Worm (Caenorhabditis elegans) whole organism, L3 larva: ENCODE measurements around the gene gst-27.

Experiments
- R02D3.7 ChIP-seq: fragments of 150-350 bp; optimal IDR thresholded peaks from 2 replicates; lab custom pipeline; 2014; ENCODE audit warnings: missing biosample characterization, missing genetic modification characterization
- ZK546.5 ChIP-seq: sonication (generic microtip); optimal IDR thresholded peaks from 2 replicates; lab custom pipeline; 2017; ENCODE audit warnings: missing biosample characterization, missing genetic modification characterization
- aly-2 ChIP-seq: fragments of 150-350 bp; optimal IDR thresholded peaks from 2 replicates; lab custom pipeline; 2014; ENCODE audit warnings: missing biosample characterization, missing genetic modification characterization
- ama-1 ChIP-seq: fragments of 150-350 bp; optimal IDR thresholded peaks from 2 replicates; lab custom pipeline; 2018
- ceh-16 ChIP-seq: sonication (generic microtip); optimal IDR thresholded peaks from 2 replicates; lab custom pipeline; 2017; ENCODE audit warnings: missing biosample characterization, missing genetic modification characterization
- ceh-28 ChIP-seq: fragments of 150-350 bp; optimal IDR thresholded peaks from 2 replicates; lab custom pipeline; 2014; ENCODE audit warnings: missing biosample characterization, missing genetic modification reagents, missing genetic modification characterization
- ceh-82 ChIP-seq: fragments of 150-350 bp; optimal IDR thresholded peaks from 2 replicates; lab custom pipeline; 2014; ENCODE audit warnings: missing biosample characterization, missing genetic modification characterization
- ceh-9 ChIP-seq: sonication (generic microtip); optimal IDR thresholded peaks from 2 replicates; lab custom pipeline; 2018; ENCODE audit warnings: missing biosample characterization, missing genetic modification characterization
- daf-12 ChIP-seq: fragments of 150-350 bp; optimal IDR thresholded peaks from 2 replicates; lab custom pipeline; 2014; ENCODE audit warnings: missing biosample characterization, missing genetic modification reagents, missing genetic modification characterization
- egl-27 ChIP-seq: sonication (generic microtip); optimal IDR thresholded peaks from 4 replicates; lab custom pipeline; 2017; ENCODE audit warnings: missing biosample characterization, missing genetic modification reagents, missing genetic modification characterization
- egl-5 ChIP-seq: fragments of 150-350 bp; optimal IDR thresholded peaks from 2 replicates; lab custom pipeline; 2017; ENCODE audit warnings: missing biosample characterization, missing genetic modification reagents, missing genetic modification characterization, inconsistent platforms
- elt-1 ChIP-seq: fragments of 150-350 bp; optimal IDR thresholded peaks from 2 replicates; lab custom pipeline; 2014; ENCODE audit warnings: missing biosample characterization, missing genetic modification characterization
- elt-2 ChIP-seq: sonication (generic microtip); optimal IDR thresholded peaks from 2 replicates; lab custom pipeline; 2016; ENCODE audit warnings: missing genetic modification reagents, mild to moderate bottlenecking, missing genetic modification characterization, missing compliant biosample characterization
- elt-3 ChIP-seq, 3 experiments: fragments of 150-350 bp in 1 of 3; sonication (generic microtip) in 2 of 3; optimal IDR thresholded peaks; 2 replicates in 2 of 3; 4 replicates in 1 of 3; lab custom pipeline; 2014 to 2017; ENCODE audit warnings: missing biosample characterization in 3 of 3, missing genetic modification characterization in 3 of 3
- eor-1 ChIP-seq, 2 experiments: fragments of 150-350 bp; optimal IDR thresholded peaks; 2 replicates each; lab custom pipeline; 2014 to 2018; ENCODE audit warnings: missing biosample characterization in 2 of 2, missing genetic modification characterization in 2 of 2
- fkh-10 ChIP-seq: sonication (generic microtip); optimal IDR thresholded peaks from 2 replicates; lab custom pipeline; 2017; ENCODE audit warnings: missing biosample characterization, missing genetic modification reagents, missing genetic modification characterization
- fkh-2 ChIP-seq: fragments of 150-350 bp; optimal IDR thresholded peaks from 2 replicates; lab custom pipeline; 2014; ENCODE audit warnings: missing biosample characterization, missing genetic modification reagents, missing genetic modification characterization
- fos-1 ChIP-seq: fragments of 150-350 bp; optimal IDR thresholded peaks from 2 replicates; lab custom pipeline; 2014; ENCODE audit warnings: missing biosample characterization, missing genetic modification characterization
- hmg-11 ChIP-seq: sonication (generic microtip); optimal IDR thresholded peaks from 2 replicates; lab custom pipeline; 2016; ENCODE audit warnings: missing genetic modification characterization, missing compliant biosample characterization
- jun-1 ChIP-seq: fragments of 150-350 bp; optimal IDR thresholded peaks from 2 replicates; lab custom pipeline; 2014; ENCODE audit warnings: missing biosample characterization, missing genetic modification reagents, missing genetic modification characterization
- lin-15B ChIP-seq: fragments of 150-350 bp; optimal IDR thresholded peaks from 2 replicates; lab custom pipeline; 2014; ENCODE audit warnings: missing biosample characterization, missing genetic modification characterization
- lin-39 ChIP-seq: fragments of 150-350 bp; optimal IDR thresholded peaks from 2 replicates; lab custom pipeline; 2018; ENCODE audit warnings: missing biosample characterization, missing genetic modification reagents, missing genetic modification characterization
- lsy-12 ChIP-seq: sonication (generic microtip); optimal IDR thresholded peaks from 2 replicates; lab custom pipeline; 2016; ENCODE audit warnings: mild to moderate bottlenecking, missing genetic modification characterization, missing compliant biosample characterization
- mdl-1 ChIP-seq: fragments of 150-350 bp; optimal IDR thresholded peaks from 2 replicates; lab custom pipeline; 2014; ENCODE audit warnings: missing biosample characterization, missing genetic modification characterization
- mml-1 ChIP-seq: fragments of 150-350 bp; sonication (generic microtip); optimal IDR thresholded peaks from 3 replicates; lab custom pipeline; 2014; ENCODE audit warnings: missing biosample characterization, missing genetic modification characterization
- nfya-1 ChIP-seq: sonication (generic microtip); optimal IDR thresholded peaks from 2 replicates; lab custom pipeline; 2017; ENCODE audit warnings: missing genetic modification characterization, mild to moderate bottlenecking, missing compliant biosample characterization, antibody characterized with exemption, moderate library complexity; ENCODE audit not compliant: insufficient read depth
- nhr-11 ChIP-seq: fragments of 150-350 bp; optimal IDR thresholded peaks from 2 replicates; lab custom pipeline; 2014; ENCODE audit warnings: missing biosample characterization, missing genetic modification characterization
- nhr-12 ChIP-seq: fragments of 150-350 bp; optimal IDR thresholded peaks from 2 replicates; lab custom pipeline; 2014; ENCODE audit warnings: missing biosample characterization, missing genetic modification characterization
- nhr-23 ChIP-seq: fragments of 150-350 bp; optimal IDR thresholded peaks from 2 replicates; lab custom pipeline; 2014; ENCODE audit warnings: missing biosample characterization, missing genetic modification reagents, missing genetic modification characterization
- nhr-237 ChIP-seq: fragments of 150-350 bp; optimal IDR thresholded peaks from 2 replicates; lab custom pipeline; 2014; ENCODE audit warnings: missing biosample characterization, missing genetic modification characterization
- nhr-25 ChIP-seq: sonication (generic microtip); optimal IDR thresholded peaks from 2 replicates; lab custom pipeline; 2017; ENCODE audit warnings: missing biosample characterization, missing genetic modification characterization
- nhr-28 ChIP-seq: fragments of 150-350 bp; optimal IDR thresholded peaks from 2 replicates; lab custom pipeline; 2014; ENCODE audit warnings: missing biosample characterization, missing genetic modification characterization
- nhr-43 ChIP-seq: sonication (generic microtip); optimal IDR thresholded peaks from 2 replicates; lab custom pipeline; 2016; ENCODE audit warnings: mild to moderate bottlenecking, missing genetic modification characterization, missing compliant biosample characterization; ENCODE audit not compliant: poor library complexity, severe bottlenecking
- nhr-67 ChIP-seq: fragments of 150-350 bp; optimal IDR thresholded peaks from 2 replicates; lab custom pipeline; 2014; ENCODE audit warnings: missing biosample characterization, missing genetic modification characterization
- nhr-76 ChIP-seq: fragments of 150-350 bp; sonication (generic microtip); optimal IDR thresholded peaks from 5 replicates; lab custom pipeline; 2014; ENCODE audit warnings: missing biosample characterization, missing genetic modification characterization
- nhr-77 ChIP-seq: fragments of 150-350 bp; optimal IDR thresholded peaks from 2 replicates; lab custom pipeline; 2014; ENCODE audit warnings: missing biosample characterization, missing genetic modification characterization
- pha-4 ChIP-seq: fragments of 150-350 bp; optimal IDR thresholded peaks from 2 replicates; lab custom pipeline; 2014; ENCODE audit warnings: missing biosample characterization, missing genetic modification reagents, missing genetic modification characterization
- pqm-1 ChIP-seq: fragments of 150-350 bp; optimal IDR thresholded peaks from 2 replicates; lab custom pipeline; 2017; ENCODE audit warnings: missing biosample characterization, missing genetic modification characterization, inconsistent platforms
- sea-2 ChIP-seq: fragments of 150-350 bp; sonication (generic microtip); optimal IDR thresholded peaks from 4 replicates; lab custom pipeline; 2014; ENCODE audit warnings: missing biosample characterization, missing genetic modification reagents, missing genetic modification characterization
- skn-1 ChIP-seq: fragments of 150-350 bp; optimal IDR thresholded peaks from 2 replicates; lab custom pipeline; 2014; ENCODE audit warnings: missing biosample characterization, missing genetic modification characterization
- snpc-4 ChIP-seq: fragments of 150-350 bp; optimal IDR thresholded peaks from 2 replicates; lab custom pipeline; 2014; ENCODE audit warnings: missing biosample characterization, missing genetic modification characterization
- tbx-2 ChIP-seq: sonication (generic microtip); optimal IDR thresholded peaks from 2 replicates; lab custom pipeline; 2016; ENCODE audit warnings: mild to moderate bottlenecking, missing genetic modification characterization, missing compliant biosample characterization
- unc-39 ChIP-seq: sonication (generic microtip); optimal IDR thresholded peaks from 4 replicates; lab custom pipeline; 2017; ENCODE audit warnings: missing biosample characterization, missing genetic modification characterization
- unc-62 ChIP-seq: fragments of 150-350 bp; sonication (generic microtip); optimal IDR thresholded peaks from 4 replicates; lab custom pipeline; 2014; ENCODE audit warnings: missing biosample characterization, missing genetic modification reagents, missing genetic modification characterization
- zag-1 ChIP-seq: fragments of 150-350 bp; optimal IDR thresholded peaks from 2 replicates; lab custom pipeline; 2014; ENCODE audit warnings: missing biosample characterization, missing genetic modification characterization
- ztf-11 ChIP-seq: fragments of 150-350 bp; optimal IDR thresholded peaks from 2 replicates; lab custom pipeline; 2014; ENCODE audit warnings: missing biosample characterization, missing genetic modification characterization
- ztf-4 ChIP-seq: fragments of 150-350 bp; optimal IDR thresholded peaks from 2 replicates; lab custom pipeline; 2014; ENCODE audit warnings: missing biosample characterization, missing genetic modification characterization

gst-27 gene

DNA sequence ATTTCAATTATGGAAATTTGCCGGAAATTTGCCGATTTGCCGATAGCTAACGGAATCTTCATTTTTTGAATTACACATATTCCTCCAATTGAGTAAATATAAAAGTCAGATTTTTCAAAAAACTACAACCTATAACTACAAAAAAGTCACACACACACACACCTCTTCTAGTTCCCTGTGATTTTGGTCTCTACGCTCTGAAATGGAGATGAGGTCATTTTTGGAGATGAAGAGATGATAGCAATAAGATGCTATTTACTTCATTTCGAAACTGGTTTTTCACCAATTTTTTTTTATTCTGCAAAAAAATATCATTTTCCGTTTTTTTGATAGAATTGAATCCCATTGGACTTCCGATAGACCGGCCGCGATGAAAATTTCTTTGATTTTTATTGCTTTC is 41.3 kb downstream of the gst-27 start, which contains the start of gene Y53F4B.23:
Y53F4B.23 (plus strand) TSS at position 312 of the 400 bp plus-strand sequence.
- no peak for TF ChIP-seq nhr-67 (tag; lab: Kevin White, UChicago)

DNA sequence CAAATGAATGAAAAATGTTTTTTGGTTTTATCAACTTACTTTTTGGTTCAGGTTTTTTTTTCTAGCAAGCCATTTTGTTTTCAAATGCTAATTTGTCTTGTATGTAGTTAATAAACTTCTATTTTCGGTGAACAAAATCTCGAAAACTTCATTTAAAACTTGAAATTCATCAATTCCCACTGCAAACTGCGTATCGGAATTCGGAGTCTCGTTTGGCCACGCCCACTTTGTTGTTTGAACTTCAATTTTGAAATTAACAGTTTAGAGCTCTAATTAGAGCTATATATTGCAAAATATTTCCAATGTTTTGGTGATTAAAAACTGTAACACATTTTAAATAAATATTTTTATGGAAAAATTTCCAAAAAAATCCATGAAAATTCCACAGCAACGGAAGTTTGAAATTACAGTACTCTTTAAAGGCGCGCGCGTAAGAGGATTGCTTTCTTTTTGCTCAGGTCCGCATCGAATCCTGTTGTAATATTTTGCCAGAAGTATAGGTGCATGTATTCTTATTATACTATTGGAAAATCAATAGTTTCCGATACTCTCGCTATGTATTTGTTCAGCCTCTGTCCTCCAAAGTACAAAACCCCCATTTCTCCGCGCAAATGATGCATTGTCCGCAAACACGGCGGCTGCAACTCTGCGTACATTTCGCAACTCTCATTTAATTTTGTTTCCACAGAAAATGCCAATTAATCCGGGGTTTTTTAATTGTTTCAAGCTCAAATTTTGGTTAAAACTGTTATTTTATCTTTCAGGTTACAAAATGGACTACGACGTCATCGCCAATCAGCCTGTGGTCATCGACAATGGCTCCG is 45.8 kb downstream of the gst-27 start, which contains the start of gene arp-1:
arp-1 (plus strand) TSS at position 765 of the 824 bp plus-strand sequence.
- TF ChIP-seq ceh-28 (tag; lab: Kevin White, UChicago) (peak; percentile 60), tbx-2 (tag; lab: Kevin White, UChicago) (no peak), R02D3.7 (tag; lab: Kevin White, UChicago) (no peak), sea-2 (no peak), jun-1 (no peak), pqm-1 (no peak), unc-62 (no peak), ceh-82 (tag; lab: Kevin White, UChicago) (no peak), ceh-9 (tag; lab: Kevin White, UChicago) (no peak), eor-1 (tag; optimal IDR thresholded peaks at IDR 0.05; lab: Kevin White, UChicago) (no peak), nhr-76 (peak; percentile 13), nhr-12 (tag; lab: Kevin White, UChicago) (no peak), nhr-237 (tag; lab: Kevin White, UChicago) (no peak), elt-1 (no peak), egl-27 (tag; lab: Kevin White, UChicago) (no peak), elt-2 (tag; lab: Kevin White, UChicago) (peak; percentile 13), nhr-11 (tag; lab: Kevin White, UChicago) (no peak), fkh-2 (tag; lab: Kevin White, UChicago) (no peak), nhr-77 (tag; lab: Kevin White, UChicago) (no peak), snpc-4 (tag; lab: Kevin White, UChicago) (peak; percentile 52), mdl-1 (tag; lab: Kevin White, UChicago) (no peak), lsy-12 (tag; lab: Kevin White, UChicago) (no peak), ama-1 (lab: Kevin White, UChicago) (no peak), unc-39 (tag; lab: Kevin White, UChicago) (no peak), hmg-11 (tag; lab: Kevin White, UChicago) (peak; percentile 84), skn-1 (tag; lab: Kevin White, UChicago) (no peak), daf-12 (tag; lab: Kevin White, UChicago) (no peak), ceh-16 (tag; lab: Kevin White, UChicago) (no peak), ztf-11 (no peak), mml-1 (tag; lab: Kevin White, UChicago) (no peak), lin-15B (peak; percentile 44), nhr-23 (tag; lab: Kevin White, UChicago) (peak; percentile 12), zag-1 (no peak), elt-3 (tag; optimal IDR thresholded peaks at IDR 0.05; lab: Kevin White, UChicago) (no peak), fkh-10 (no peak), nhr-43 (tag; lab: Kevin White, UChicago) (no peak), aly-2 (tag; lab: Kevin White, UChicago) (no peak), egl-5 (tag; lab: Kevin White, UChicago) (no peak), nhr-28 (tag; lab: Kevin White, UChicago) (no peak), lin-39 (tag; lab: Kevin White, UChicago) (peak; percentile 59), nhr-67 (tag; lab: Kevin White, UChicago) (no peak), nhr-25 (tag; lab: Kevin White, UChicago) (peak; percentile 38), pha-4 (tag; lab: Kevin White, UChicago) (peak; percentile 71), ZK546.5 (no peak), fos-1 (no peak), nfya-1 (peak; percentile 60), ztf-4 (tag; lab: Kevin White, UChicago) (no peak)
